Worm (Caenorhabditis elegans): ENCODE measurements around the gene marg-1.

marg-1 gene

DNA sequence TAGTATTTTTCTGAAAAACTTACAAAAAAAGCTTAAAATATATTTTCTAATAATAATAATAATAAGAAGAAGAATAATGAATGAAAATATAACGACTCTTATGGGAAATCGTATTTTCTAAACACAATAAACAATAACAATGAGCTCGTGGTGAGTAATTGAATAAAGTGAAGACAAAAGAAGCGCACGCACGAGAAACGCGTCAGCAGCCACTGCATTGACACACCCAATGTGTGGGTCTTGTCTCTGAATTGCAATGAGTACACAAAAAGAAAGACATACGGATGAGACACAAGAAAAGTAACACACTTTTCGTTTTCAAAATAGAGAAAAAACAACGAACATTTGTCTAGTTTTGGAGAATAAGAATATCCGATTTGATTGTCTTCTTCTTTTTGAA, 22.4 kb upstream of the marg-1 start, which contains the start of gene F35A5.8 (continued):
- TF ChIP-seq dve-1 (tag; optimal IDR thresholded peaks at IDR 0.05) (no peak), ama-1 (optimal IDR thresholded peaks at IDR 0.05) (no peak), pax-1 (tag; optimal IDR thresholded peaks at IDR 0.05) (no peak), pha-4 (tag; optimal IDR thresholded peaks at IDR 0.05) (no peak), ref-2 (tag; optimal IDR thresholded peaks at IDR 0.05) (no peak), nhr-232 (tag; optimal IDR thresholded peaks at IDR 0.05) (no peak), rnt-1 (tag; optimal IDR thresholded peaks at IDR 0.05) (peak; percentile 2), ceh-30 (tag; optimal IDR thresholded peaks at IDR 0.05) (no peak), C08G9.2 (tag; optimal IDR thresholded peaks at IDR 0.05) (no peak), sox-4 (tag; optimal IDR thresholded peaks at IDR 0.05) (peak; percentile 37), ttx-3 (tag; optimal IDR thresholded peaks at IDR 0.05) (peak; percentile 10), ceh-22 (tag; optimal IDR thresholded peaks at IDR 0.05) (no peak), lim-6 (tag; optimal IDR thresholded peaks at IDR 0.05) (no peak), nfya-1 (tag; optimal IDR thresholded peaks at IDR 0.05) (peak; percentile 50), ceh-34 (tag; optimal IDR thresholded peaks at IDR 0.05) (no peak), dmd-4 (tag; optimal IDR thresholded peaks at IDR 0.05; ENCODE audit: borderline replicate concordance) (no peak), npax-4 (tag; optimal IDR thresholded peaks at IDR 0.05) (no peak), fkh-6 (tag; optimal IDR thresholded peaks at IDR 0.05) (no peak), K02D7.2 (tag; optimal IDR thresholded peaks at IDR 0.05) (no peak), sdc-2 (tag; optimal IDR thresholded peaks at IDR 0.05) (no peak), ceh-9 (tag; optimal IDR thresholded peaks at IDR 0.05) (no peak), hlh-30 (tag; optimal IDR thresholded peaks at IDR 0.05; ENCODE audit: insufficient read depth) (no peak), hlh-6 (tag; optimal IDR thresholded peaks at IDR 0.05) (no peak), nhr-11 (tag; optimal IDR thresholded peaks at IDR 0.05) (no peak), hlh-15 (tag; optimal IDR thresholded peaks at IDR 0.05) (no peak), fax-1 (tag; optimal IDR thresholded peaks at IDR 0.05) (no peak), ceh-45 (GFP tag; IDR thresholded peaks at IDR 0.05) (no peak), elt-2 (tag; optimal IDR thresholded peaks at IDR 0.05) (no peak), ceh-31 (tag; optimal IDR thresholded peaks at IDR 0.05) (peak; percentile 46), ceh-24 (tag; optimal IDR thresholded peaks at IDR 0.05) (no peak), K09A11.1 (tag; optimal IDR thresholded peaks at IDR 0.05; ENCODE audit: insufficient read depth) (no peak), ceh-14 (tag; optimal IDR thresholded peaks at IDR 0.05) (no peak), ceh-2 (tag; optimal IDR thresholded peaks at IDR 0.05) (no peak), F13H6.1 (tag; optimal IDR thresholded peaks at IDR 0.05) (no peak)

ce11 chrX:3802743-3803142, 21.8 kb upstream of the marg-1 start:
- TF ChIP-seq mec-3 (tag; optimal IDR thresholded peaks at IDR 0.05; ENCODE audit: borderline replicate concordance) (peak; percentile 8), gmeb-2 (tag; optimal IDR thresholded peaks at IDR 0.05) (no peak), ahr-1 (tag; optimal IDR thresholded peaks at IDR 0.05) (no peak), ceh-31 (tag; optimal IDR thresholded peaks at IDR 0.05) (peak; percentile 21), lin-11 (tag; optimal IDR thresholded peaks at IDR 0.05) (no peak), pqm-1 (tag; optimal IDR thresholded peaks at IDR 0.05) (no peak), nhr-232 (tag; optimal IDR thresholded peaks at IDR 0.05) (no peak), hlh-30 (tag; optimal IDR thresholded peaks at IDR 0.05; ENCODE audit: insufficient read depth) (no peak), F13H6.1 (tag; optimal IDR thresholded peaks at IDR 0.05) (no peak), ceh-34 (tag; optimal IDR thresholded peaks at IDR 0.05) (peak; percentile 28), hlh-6 (tag; optimal IDR thresholded peaks at IDR 0.05) (no peak), npax-4 (tag; optimal IDR thresholded peaks at IDR 0.05) (no peak), ceh-24 (tag; optimal IDR thresholded peaks at IDR 0.05) (no peak), eyg-1 (tag; optimal IDR thresholded peaks at IDR 0.05) (no peak), unc-86 (tag; optimal IDR thresholded peaks at IDR 0.05) (no peak), sdc-2 (tag; optimal IDR thresholded peaks at IDR 0.05) (peak; percentile 1), rnt-1 (tag; optimal IDR thresholded peaks at IDR 0.05) (no peak), ceh-45 (GFP tag; IDR thresholded peaks at IDR 0.05) (no peak), ceh-9 (tag; optimal IDR thresholded peaks at IDR 0.05) (no peak), sox-2 (GFP tag; IDR thresholded peaks at IDR 0.05) (no peak), ref-2 (tag; optimal IDR thresholded peaks at IDR 0.05) (peak; percentile 13), odd-2 (tag; optimal IDR thresholded peaks at IDR 0.05) (no peak), ceh-48 (tag; optimal IDR thresholded peaks at IDR 0.05) (peak; percentile 95), C08G9.2 (tag; optimal IDR thresholded peaks at IDR 0.05) (no peak), unc-3 (GFP tag; conservative IDR thresholded peaks at IDR 0.05) (no peak), unc-3 (tag; optimal IDR thresholded peaks at IDR 0.05) (no peak), unc-42 (tag; optimal IDR thresholded peaks at IDR 0.05) (peak; percentile 53), nfya-1 (tag; optimal IDR thresholded peaks at IDR 0.05) (peak; percentile 2)

All from whole organism, late embryonic.